Worm (Caenorhabditis elegans): ENCODE data around the gene bath-31.

The bath-31 gene

DNA sequence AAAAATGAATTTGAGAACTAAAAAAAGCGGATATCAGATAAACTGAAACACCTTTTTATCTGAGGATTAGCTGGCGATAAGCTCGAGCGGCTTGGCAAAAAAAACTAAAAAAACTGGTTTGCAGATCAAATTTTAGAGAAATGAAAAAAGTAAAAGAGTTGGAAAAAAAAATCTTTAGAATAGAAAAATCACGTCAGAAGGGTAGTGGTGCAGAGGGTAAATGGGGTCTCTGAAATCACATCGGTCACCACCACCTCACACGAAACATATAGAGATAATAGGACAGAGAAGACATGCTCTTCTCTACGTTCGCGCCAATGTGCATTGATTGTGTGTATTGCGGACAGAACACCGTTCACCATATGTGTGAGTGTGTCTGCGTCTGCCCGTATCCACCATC, 49.5 kb downstream of the bath-31 start:
- TF ChIP-seq fkh-10 (GFP tag; optimal IDR thresholded peaks at IDR 0.05) (no peak), aha-1 (tag) (peak; percentile 74), ZK546.5 (tag; optimal IDR thresholded peaks at IDR 0.05) (no peak), hmg-1.1 (GFP tag; IDR thresholded peaks at IDR 0.05) (no peak)

DNA sequence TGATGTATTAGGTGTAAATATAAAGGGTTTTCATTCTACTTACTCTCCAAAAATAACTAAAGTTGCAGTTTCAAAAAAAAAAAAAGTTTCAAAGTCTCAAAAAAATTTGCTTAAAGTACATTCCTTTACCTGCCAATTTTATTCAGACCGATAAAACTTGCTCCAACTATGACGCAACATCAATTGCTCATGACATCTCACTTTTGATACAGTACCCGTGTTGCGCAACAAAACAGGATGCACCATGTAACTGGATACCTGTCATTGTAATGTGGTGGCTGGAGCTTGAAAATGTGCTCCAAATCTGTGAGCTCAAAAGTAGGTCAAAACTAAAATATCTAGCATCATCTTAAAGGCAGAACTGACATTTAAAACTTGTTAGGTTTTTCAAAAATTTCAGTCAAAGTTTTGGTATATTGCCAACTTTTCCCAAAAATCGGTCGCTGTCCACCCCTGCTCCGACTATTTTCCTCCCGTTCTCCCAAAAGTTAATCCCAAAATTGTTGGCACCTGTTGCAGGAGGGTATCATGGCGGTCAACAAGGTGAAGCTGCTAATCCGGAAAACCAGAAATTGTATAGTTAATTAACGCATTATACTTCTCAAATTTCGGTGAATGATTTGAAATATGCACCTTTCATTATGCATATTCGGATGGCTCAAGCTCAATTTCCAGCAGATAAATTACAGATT, 50.7 kb downstream of the bath-31 start, which contains the start of gene T24E12.2:
TSS of gene T24E12.2 (plus strand) at position 642 of the 692 bp plus-strand sequence.
- TF ChIP-seq ceh-44 (GFP tag; IDR thresholded peaks at IDR 0.05) (no peak), lin-38 (GFP tag; IDR thresholded peaks at IDR 0.05) (no peak), hif-1 (tag; optimal IDR thresholded peaks at IDR 0.05) (no peak), aha-1 (tag) (no peak), nhr-41 (GFP tag; IDR thresholded peaks at IDR 0.05) (no peak), unc-130 (GFP tag; optimal IDR thresholded peaks at IDR 0.05) (no peak), D1046.2 (GFP tag; IDR thresholded peaks at IDR 0.05) (no peak), ZK546.5 (tag; optimal IDR thresholded peaks at IDR 0.05) (no peak), hlh-30 (tag; optimal IDR thresholded peaks at IDR 0.05; ENCODE audit: insufficient read depth) (no peak), Y48G9A.11 (GFP tag; IDR thresholded peaks at IDR 0.05) (no peak), Y75B8A.6 (GFP tag; IDR thresholded peaks at IDR 0.05) (no peak), lin-1 (GFP tag; IDR thresholded peaks at IDR 0.05) (no peak), lin-29 (GFP tag; IDR thresholded peaks at IDR 0.05) (no peak), dpl-1 (GFP tag; optimal IDR thresholded peaks at IDR 0.05) (no peak), zag-1 (tag; optimal IDR thresholded peaks at IDR 0.05) (no peak), T20F7.1 (GFP tag; optimal IDR thresholded peaks at IDR 0.05) (no peak), spr-3 (GFP tag; optimal IDR thresholded peaks at IDR 0.05) (no peak), madf-5 (GFP tag; IDR thresholded peaks at IDR 0.05) (no peak), spr-1 (tag; optimal IDR thresholded peaks at IDR 0.05) (no peak)
